Worm (Caenorhabditis elegans) whole organism, L4/young adult: ENCODE results near the gene aco-1.

Source experiments
- W03F9.2 ChIP-seq: fragments of 150-350 bp; optimal IDR thresholded peaks from 2 replicates; lab custom pipeline; 2014; ENCODE audit warnings: missing biosample characterization, missing genetic modification characterization
- dao-5 ChIP-seq: sonication (generic microtip); optimal IDR thresholded peaks from 2 replicates; lab custom pipeline; 2016; ENCODE audit warnings: missing genotype, missing genetic modification characterization, moderate library complexity, missing compliant biosample characterization
- him-1 ChIP-seq: sonication (generic microtip); optimal IDR thresholded peaks from 2 replicates; lab custom pipeline; 2016; ENCODE audit warnings: missing genotype, missing genetic modification reagents, missing genetic modification characterization, missing compliant biosample characterization

aco-1 gene

ce11 chrX:11365995-11366394 is 26.3 kb downstream of the aco-1 start:
- no peak for TF ChIP-seq dao-5 (tag; lab: Kevin White, UChicago)
- no peak for TF ChIP-seq W03F9.2 (tag; lab: Kevin White, UChicago)
- no peak for TF ChIP-seq him-1 (tag; lab: Kevin White, UChicago)

- TF ChIP-seq him-1 (tag; lab: Kevin White, UChicago) (no peak), W03F9.2 (tag; lab: Kevin White, UChicago) (no peak), dao-5 (tag; lab: Kevin White, UChicago) (no peak)
Measured at ce11 chrX:11367087-11367486, 27.4 kb downstream of the aco-1 start.

DNA sequence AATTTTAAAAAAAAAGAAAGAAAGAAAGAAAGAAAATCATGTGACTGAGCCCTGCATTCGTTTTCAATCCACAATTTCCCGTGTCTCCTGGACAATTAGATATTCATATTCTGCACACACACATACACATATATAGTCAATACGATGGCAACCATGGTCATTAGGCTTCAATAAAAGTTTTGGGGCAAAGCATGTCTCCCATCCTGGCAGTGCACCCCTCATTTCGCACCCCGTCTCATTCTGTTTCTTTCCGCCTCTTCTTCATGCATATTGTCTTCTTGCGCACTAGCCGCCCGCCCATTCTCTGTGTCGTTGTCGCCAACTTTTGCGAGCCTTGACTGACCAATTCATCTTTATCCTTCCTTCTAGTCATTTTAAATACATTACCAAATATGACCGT is 28.0 kb downstream of the aco-1 start:
- no peak for TF ChIP-seq W03F9.2 (tag; lab: Kevin White, UChicago)
- TF ChIP-seq dao-5 (tag; lab: Kevin White, UChicago), result no peak
- TF ChIP-seq him-1 (tag; lab: Kevin White, UChicago), result no peak

- TF ChIP-seq dao-5 (tag; lab: Kevin White, UChicago) (no peak), him-1 (tag; lab: Kevin White, UChicago) (no peak)
Measured at ce11 chrX:11368417-11368816, 28.7 kb downstream of the aco-1 start, which contains the start of gene ttyh-1. Gene ttyh-1 (plus strand): TSS chrX:11368717.

ce11 chrX:11368845-11369244 is 29.2 kb downstream of the aco-1 start:
- TF ChIP-seq W03F9.2 (tag; lab: Kevin White, UChicago) (no peak), him-1 (tag; lab: Kevin White, UChicago) (no peak), dao-5 (tag; lab: Kevin White, UChicago) (no peak)

- TF ChIP-seq W03F9.2 (tag; lab: Kevin White, UChicago), result no peak
- no peak for TF ChIP-seq dao-5 (tag; lab: Kevin White, UChicago)
- no peak for TF ChIP-seq him-1 (tag; lab: Kevin White, UChicago)
Measured at ce11 chrX:11370090-11370489, 30.4 kb downstream of the aco-1 start.

ce11 chrX:11375509-11375908 is 35.8 kb downstream of the aco-1 start, which contains the start of gene F42E11.3:
Gene F42E11.3 (minus strand): TSS chrX:11375609.
- TF ChIP-seq W03F9.2 (tag; lab: Kevin White, UChicago) (no peak), him-1 (tag; lab: Kevin White, UChicago) (no peak), dao-5 (tag; lab: Kevin White, UChicago) (no peak)

DNA sequence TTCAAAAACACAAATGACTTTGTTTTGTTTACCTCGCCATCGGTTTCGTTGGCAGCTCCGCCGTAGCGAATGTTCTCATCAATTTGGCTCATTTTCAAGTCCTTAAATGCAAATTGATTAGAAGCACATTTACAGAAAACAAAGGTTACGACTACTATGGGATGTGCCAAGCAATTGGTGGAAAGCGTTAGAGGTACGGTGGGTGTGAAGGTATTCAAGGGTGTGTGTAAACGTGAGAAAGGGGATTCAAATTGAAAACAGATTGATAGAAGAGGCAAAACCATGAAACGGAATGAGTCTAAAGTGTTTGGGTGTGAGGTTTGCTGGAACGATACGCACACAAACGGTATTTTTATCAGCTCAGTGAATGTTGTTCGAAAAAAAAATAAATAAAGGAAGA is 37.7 kb downstream of the aco-1 start, which contains the start of gene tni-1:
Gene tni-1, minus strand, starts transcription at position 101 of the 400 bp plus-strand sequence.
- TF ChIP-seq W03F9.2 (tag; lab: Kevin White, UChicago) (no peak), dao-5 (tag; lab: Kevin White, UChicago) (no peak), him-1 (tag; lab: Kevin White, UChicago) (no peak)

DNA sequence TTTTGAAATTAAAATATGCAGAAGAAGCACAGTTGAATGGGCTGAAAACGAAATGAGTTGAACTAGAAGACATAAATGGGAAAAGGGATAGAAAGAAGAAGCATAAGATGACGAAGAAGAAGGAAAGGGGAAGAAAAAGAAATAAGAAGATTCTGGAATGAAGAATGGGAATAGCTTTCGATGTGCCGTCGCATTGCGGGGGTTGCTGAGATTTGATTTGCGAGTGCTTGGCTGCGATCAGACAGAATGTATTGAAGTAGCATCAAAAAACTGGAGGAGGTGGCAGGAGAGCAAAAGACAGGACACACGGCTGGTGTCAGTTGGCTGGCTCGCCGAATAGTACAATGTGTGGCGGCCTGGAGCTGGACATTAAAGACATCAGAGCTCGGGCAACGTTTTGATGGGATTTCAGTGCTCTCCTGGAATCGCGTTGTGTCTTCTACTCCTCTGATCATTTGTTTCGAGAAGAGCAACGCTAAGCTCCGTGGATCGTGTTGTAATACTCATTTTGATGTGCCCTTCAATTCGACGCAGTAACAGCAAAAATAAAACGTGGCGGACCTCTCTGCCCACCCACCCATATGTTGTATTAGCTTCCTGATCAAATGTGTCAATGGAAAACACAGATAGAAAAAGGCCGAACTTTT is 39.6 kb downstream of the aco-1 start:
- no peak for TF ChIP-seq W03F9.2 (tag; lab: Kevin White, UChicago)
- TF ChIP-seq him-1 (tag; lab: Kevin White, UChicago), result peak; percentile 8
- TF ChIP-seq dao-5 (tag; lab: Kevin White, UChicago), result no peak

ce11 chrX:11383359-11383758 is 43.7 kb downstream of the aco-1 start:
- TF ChIP-seq W03F9.2 (tag; lab: Kevin White, UChicago), result no peak
- TF ChIP-seq him-1 (tag; lab: Kevin White, UChicago), result no peak
- no peak for TF ChIP-seq dao-5 (tag; lab: Kevin White, UChicago)

DNA sequence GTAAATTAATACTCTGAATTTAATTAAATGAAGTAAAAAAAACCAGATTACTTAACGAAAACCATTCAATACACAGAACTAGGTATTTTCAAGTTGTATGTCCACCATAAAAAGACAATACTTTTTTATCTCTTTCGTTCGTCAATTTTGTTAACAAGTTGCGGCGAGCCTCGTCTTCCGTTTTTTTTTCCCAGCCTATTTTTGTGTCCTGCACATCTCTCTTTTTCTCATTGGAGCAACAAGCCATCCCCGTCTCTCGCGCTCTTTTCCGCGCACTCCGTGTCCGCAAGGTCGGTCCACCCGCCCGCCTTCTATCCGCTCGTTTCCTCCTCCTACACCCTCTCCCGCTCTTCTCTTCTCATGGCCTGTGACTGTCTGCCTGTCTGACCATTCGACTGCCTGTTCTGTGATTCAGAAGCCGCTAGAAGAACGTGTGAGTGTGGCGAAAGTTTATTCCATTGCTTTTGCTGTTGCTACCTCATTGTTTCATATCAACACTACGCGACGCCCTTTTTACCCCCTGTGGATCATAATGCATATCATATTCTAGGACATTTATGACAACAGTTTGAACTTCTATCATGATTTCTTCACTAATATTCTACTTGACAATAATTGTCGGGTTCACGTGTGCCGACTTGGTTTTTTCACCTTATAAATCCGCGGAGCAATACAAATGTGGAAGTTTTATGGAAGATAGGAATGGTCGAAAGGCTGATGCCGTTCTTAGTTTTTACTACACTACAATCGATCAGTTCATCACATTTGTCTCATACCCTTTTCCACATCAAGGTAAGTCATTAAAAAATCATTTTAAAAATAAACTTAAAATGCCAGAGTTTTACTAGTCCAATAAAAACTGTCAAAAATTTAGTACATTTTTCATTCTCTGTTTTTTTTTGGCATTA is 45.1 kb downstream of the aco-1 start, which contains the start of the genes F08B12.11 and prmn-1:
Gene F08B12.11, plus strand, starts transcription at position 521 of the 908 bp plus-strand sequence.
Gene prmn-1, plus strand, starts transcription at position 551 of the 908 bp plus-strand sequence.
- no peak for TF ChIP-seq dao-5 (tag; lab: Kevin White, UChicago)

ce11 chrX:11385916-11386315 is 46.2 kb downstream of the aco-1 start:
- TF ChIP-seq W03F9.2 (tag; lab: Kevin White, UChicago), result no peak
- no peak for TF ChIP-seq him-1 (tag; lab: Kevin White, UChicago)
- TF ChIP-seq dao-5 (tag; lab: Kevin White, UChicago), result no peak

DNA sequence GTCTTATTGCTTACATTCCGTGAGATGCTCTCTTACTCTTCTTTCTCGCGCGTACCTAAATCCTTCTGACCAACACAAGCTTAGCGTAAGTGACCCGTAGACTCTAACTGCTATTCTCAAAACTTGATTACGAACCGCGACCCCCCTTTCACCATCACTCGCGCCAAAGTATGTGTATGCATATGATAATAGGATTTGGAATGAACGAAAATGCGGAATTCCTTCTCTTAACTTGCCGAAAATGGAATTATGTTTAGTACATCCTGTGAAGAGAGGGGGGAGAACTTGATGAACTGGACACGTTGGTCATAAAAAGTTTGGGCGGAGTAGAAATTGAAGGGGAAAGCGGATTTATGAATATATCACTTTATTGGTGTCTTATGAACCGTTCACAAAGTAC is 47.2 kb downstream of the aco-1 start:
- no peak for TF ChIP-seq W03F9.2 (tag; lab: Kevin White, UChicago)
- TF ChIP-seq dao-5 (tag; lab: Kevin White, UChicago), result no peak
- TF ChIP-seq him-1 (tag; lab: Kevin White, UChicago), result no peak
